Fruit fly (Drosophila melanogaster) whole organism, adult: ENCODE results near the gene Hel25E.

Source experiments
- Crg-1 ChIP-seq: fragments of 200-800 bp; sonication (Bioruptor generic); optimal IDR thresholded peaks from 2 replicates; lab custom pipeline; 2016; ENCODE audit warnings: missing biosample characterization, missing genetic modification characterization
- kay ChIP-seq: fragments of 200-800 bp; sonication (Bioruptor generic); peaks from one replicate; lab custom pipeline; 2016; ENCODE audit warnings: missing biosample characterization, missing genetic modification characterization, borderline replicate concordance

dm6 chr2L:5542944-5543515 lies 916 bp upstream of the Hel25E start:
- TF ChIP-seq kay (GFP tag; lab: Kevin White, UChicago) (no peak), Crg-1 (no peak)
